Worm (Caenorhabditis elegans) whole organism, young adult: ENCODE results near the gene T24D5.6.
A peak's percentile ranks its signal among the peaks of the same experiment; 100 is the strongest.

Experiments
- B0035.1 ChIP-seq: sonication (generic microtip); optimal IDR thresholded peaks from 2 replicates; lab custom pipeline; 2016; ENCODE audit warnings: missing genetic modification characterization, mild to moderate bottlenecking, missing compliant biosample characterization, missing genotype, missing genetic modification reagents
- B0261.1 ChIP-seq: sonication (generic microtip); optimal IDR thresholded peaks from 2 replicates; lab custom pipeline; 2016; ENCODE audit warnings: mild to moderate bottlenecking, missing genetic modification characterization, moderate library complexity, missing compliant biosample characterization
- F22D6.2 ChIP-seq: sonication (generic microtip); optimal IDR thresholded peaks from 2 replicates; lab custom pipeline; 2016; ENCODE audit warnings: mild to moderate bottlenecking, missing genetic modification characterization, missing compliant biosample characterization
- F23B12.7 ChIP-seq: sonication (generic microtip); optimal IDR thresholded peaks from 2 replicates; lab custom pipeline; 2017; ENCODE audit warnings: missing genetic modification characterization, mild to moderate bottlenecking, missing compliant biosample characterization, antibody characterized with exemption, moderate library complexity; ENCODE audit not compliant: insufficient read depth
- F55B11.4 ChIP-seq: sonication (generic microtip); optimal IDR thresholded peaks from 2 replicates; lab custom pipeline; 2016; ENCODE audit warnings: missing compliant biosample characterization, missing genetic modification characterization, borderline replicate concordance; ENCODE audit not compliant: insufficient read depth
- F57A8.1 ChIP-seq: fragments of 200-800 bp; sonication (Bioruptor generic); optimal IDR thresholded peaks from 2 replicates; lab custom pipeline; 2018; ENCODE audit warnings: mild to moderate bottlenecking, missing genetic modification characterization, moderate library complexity, missing compliant biosample characterization
- akir-1 ChIP-seq: fragments of 200-800 bp; sonication (Bioruptor generic); optimal IDR thresholded peaks from 2 replicates; lab custom pipeline; 2018; ENCODE audit warnings: mild to moderate bottlenecking, missing genetic modification characterization, moderate library complexity, missing compliant biosample characterization
- ama-1 ChIP-seq, 3 experiments: fragments of 150-350 bp in 1 of 3; sonication (generic microtip) in 2 of 3; optimal IDR thresholded peaks; 2 replicates each; lab custom pipeline; 2014 to 2018; ENCODE audit warnings: missing biosample characterization in 2 of 3, missing genetic modification characterization in 2 of 3, missing genetic modification reagents in 2 of 3
- aptf-2 ChIP-seq: fragments of 200-800 bp; sonication (Bioruptor generic); conservative IDR thresholded peaks from 2 replicates; pipeline ENCODE4 v1.3.6; 2022; ENCODE audit warnings: missing genetic modification reagents, missing genetic modification characterization, missing compliant biosample characterization
- attf-5 ChIP-seq: fragments of 200-800 bp; sonication (Bioruptor generic); optimal IDR thresholded peaks from 2 replicates; lab custom pipeline; 2018; ENCODE audit warnings: mild to moderate bottlenecking, missing genetic modification characterization, missing compliant biosample characterization
- bed-1 ChIP-seq: fragments of 200-800 bp; sonication (Bioruptor generic); IDR thresholded peaks from 2 replicates; pipeline ENCODE4 v1.3.6; 2022; ENCODE audit warnings: missing genetic modification reagents, missing genetic modification characterization, missing compliant biosample characterization
- cebp-1 ChIP-seq, 2 experiments: fragments of 200-800 bp in 1 of 2; sonication (Bioruptor generic) in 1 of 2; sonication (generic microtip) in 1 of 2; IDR thresholded peaks in 1 of 2; optimal IDR thresholded peaks in 1 of 2; 2 replicates each; pipeline versions ENCODE4 v1.3.6 to Lab custom; 2017 to 2022; ENCODE audit warnings: missing compliant biosample characterization in 2 of 2, missing genetic modification characterization in 2 of 2, mild to moderate bottlenecking in 1 of 2, missing genetic modification reagents in 1 of 2, moderate library complexity in 1 of 2
- ceh-27 ChIP-seq: fragments of 200-800 bp; sonication (Bioruptor generic); optimal IDR thresholded peaks from 2 replicates; lab custom pipeline; 2018; ENCODE audit warnings: mild to moderate bottlenecking, missing genetic modification characterization, moderate library complexity, missing compliant biosample characterization
- die-1 ChIP-seq: sonication (generic microtip); optimal IDR thresholded peaks from 2 replicates; lab custom pipeline; 2016; ENCODE audit warnings: missing genotype, mild to moderate bottlenecking, missing genetic modification characterization, missing compliant biosample characterization
- dox-1 ChIP-seq: fragments of 200-800 bp; sonication (Bioruptor generic); IDR thresholded peaks from 2 replicates; pipeline ENCODE4 v1.3.6; 2022; ENCODE audit warnings: missing genetic modification reagents, missing genetic modification characterization, missing compliant biosample characterization
- egl-44 ChIP-seq: fragments of 200-800 bp; sonication (Bioruptor generic); IDR thresholded peaks from 2 replicates; pipeline ENCODE4 v1.3.6; 2022; ENCODE audit warnings: missing genetic modification reagents, missing genetic modification characterization, missing compliant biosample characterization
- ekl-4 ChIP-seq: fragments of 200-800 bp; sonication (Bioruptor generic); IDR thresholded peaks from 2 replicates; pipeline ENCODE4 v1.3.6; 2022; ENCODE audit warnings: missing genetic modification reagents, missing genetic modification characterization, missing compliant biosample characterization
- gei-17 ChIP-seq: fragments of 200-800 bp; sonication (Bioruptor generic); optimal IDR thresholded peaks from 2 replicates; lab custom pipeline; 2018; ENCODE audit warnings: mild to moderate bottlenecking, missing genetic modification characterization, missing compliant biosample characterization
- him-1 ChIP-seq: sonication (generic microtip); optimal IDR thresholded peaks from 2 replicates; lab custom pipeline; 2016; ENCODE audit warnings: missing genotype, missing genetic modification reagents, missing genetic modification characterization, missing compliant biosample characterization
- hlh-12 ChIP-seq: sonication (generic microtip); optimal IDR thresholded peaks from 2 replicates; lab custom pipeline; 2016; ENCODE audit warnings: missing genetic modification characterization, missing compliant biosample characterization
- hlh-26 ChIP-seq: fragments of 200-800 bp; sonication (Bioruptor generic); conservative IDR thresholded peaks from 2 replicates; pipeline ENCODE4 v1.3.6; 2022; ENCODE audit warnings: missing genetic modification reagents, missing genetic modification characterization, missing compliant biosample characterization
- lag-1 ChIP-seq: fragments of 200-800 bp; sonication (Bioruptor generic); IDR thresholded peaks from 2 replicates; pipeline ENCODE4 v1.3.6; 2022; ENCODE audit warnings: missing genetic modification reagents, missing genetic modification characterization, missing compliant biosample characterization
- let-607 ChIP-seq, 2 experiments: fragments of 200-800 bp in 1 of 2; sonication (Bioruptor generic) in 1 of 2; sonication (generic microtip) in 1 of 2; optimal IDR thresholded peaks; 2 replicates each; lab custom pipeline; 2016 to 2018; ENCODE audit warnings: mild to moderate bottlenecking in 2 of 2, missing compliant biosample characterization in 2 of 2, missing genetic modification characterization in 2 of 2, moderate library complexity in 2 of 2, missing genotype in 1 of 2
- lin-26 ChIP-seq: fragments of 200-800 bp; sonication (Bioruptor generic); IDR thresholded peaks from 2 replicates; pipeline ENCODE4 v1.3.6; 2022; ENCODE audit warnings: missing genetic modification reagents, missing genetic modification characterization, missing compliant biosample characterization
- lsy-27 ChIP-seq: sonication (generic microtip); optimal IDR thresholded peaks from 2 replicates; lab custom pipeline; 2017; ENCODE audit warnings: missing genetic modification characterization, mild to moderate bottlenecking, missing compliant biosample characterization, antibody characterized with exemption, missing genotype, borderline replicate concordance; ENCODE audit not compliant: insufficient read depth
- madf-10 ChIP-seq: sonication (generic microtip); optimal IDR thresholded peaks from 2 replicates; lab custom pipeline; 2016; ENCODE audit warnings: mild to moderate bottlenecking, missing genetic modification characterization, missing compliant biosample characterization
- madf-3 ChIP-seq: fragments of 200-800 bp; sonication (Bioruptor generic); IDR thresholded peaks from 2 replicates; pipeline ENCODE4 v1.3.6; 2022; ENCODE audit warnings: missing genetic modification reagents, missing genetic modification characterization, missing compliant biosample characterization
- madf-6 ChIP-seq: fragments of 200-800 bp; sonication (Bioruptor generic); IDR thresholded peaks from 2 replicates; pipeline ENCODE4 v1.3.6; 2022; ENCODE audit warnings: missing genetic modification reagents, missing genetic modification characterization, missing compliant biosample characterization
- mxl-1 ChIP-seq: sonication (generic microtip); optimal IDR thresholded peaks from 2 replicates; lab custom pipeline; 2016; ENCODE audit warnings: missing genetic modification characterization, missing compliant biosample characterization
- nhr-90 ChIP-seq: sonication (generic microtip); optimal IDR thresholded peaks from 2 replicates; lab custom pipeline; 2016; ENCODE audit warnings: missing genotype, mild to moderate bottlenecking, missing genetic modification characterization, missing compliant biosample characterization
- rcor-1 ChIP-seq: fragments of 200-800 bp; sonication (Bioruptor generic); IDR thresholded peaks from 2 replicates; pipeline ENCODE4 v1.3.6; 2022; ENCODE audit warnings: missing genetic modification reagents, missing genetic modification characterization, missing compliant biosample characterization
- repo-1 ChIP-seq: sonication (generic microtip); optimal IDR thresholded peaks from 2 replicates; lab custom pipeline; 2017; ENCODE audit warnings: mild to moderate bottlenecking, missing genetic modification characterization, missing compliant biosample characterization
- rpc-1 ChIP-seq, 2 experiments: fragments of 150-350 bp in 1 of 2; sonication (generic microtip) in 1 of 2; optimal IDR thresholded peaks; 2 replicates each; lab custom pipeline; 2014 to 2018; ENCODE audit warnings: missing biosample characterization in 1 of 2, missing genetic modification characterization in 1 of 2, missing genetic modification reagents in 1 of 2, missing genotype in 1 of 2
- sdz-38 ChIP-seq: sonication (generic microtip); optimal IDR thresholded peaks from 2 replicates; lab custom pipeline; 2016; ENCODE audit warnings: missing genotype, missing genetic modification characterization, missing compliant biosample characterization
- sea-2 ChIP-seq: fragments of 200-800 bp; sonication (Bioruptor generic); IDR thresholded peaks from 2 replicates; pipeline ENCODE4 v1.3.6; 2022; ENCODE audit warnings: missing genetic modification characterization, missing compliant biosample characterization
- snpc-1.3 ChIP-seq: sonication (generic microtip); optimal IDR thresholded peaks from 2 replicates; lab custom pipeline; 2017; ENCODE audit warnings: missing genetic modification characterization, mild to moderate bottlenecking, missing compliant biosample characterization, antibody characterized with exemption, moderate library complexity, missing genotype, missing genetic modification reagents; ENCODE audit not compliant: insufficient read depth
- snpc-3.4 ChIP-seq: sonication (generic microtip); optimal IDR thresholded peaks from 2 replicates; lab custom pipeline; 2017; ENCODE audit warnings: missing genetic modification characterization, mild to moderate bottlenecking, missing compliant biosample characterization, antibody characterized with exemption, moderate library complexity, missing genotype, missing genetic modification reagents
- tbp1 ChIP-seq: fragments of 200-800 bp; sonication (Bioruptor generic); optimal IDR thresholded peaks from 2 replicates; lab custom pipeline; 2018; ENCODE audit warnings: mild to moderate bottlenecking, missing genetic modification characterization, missing compliant biosample characterization
- tlf-1 ChIP-seq: fragments of 200-800 bp; sonication (Bioruptor generic); optimal IDR thresholded peaks from 2 replicates; lab custom pipeline; 2018; ENCODE audit warnings: mild to moderate bottlenecking, missing genetic modification characterization, missing compliant biosample characterization
- xnd-1 ChIP-seq: sonication (generic microtip); optimal IDR thresholded peaks from 2 replicates; lab custom pipeline; 2016; ENCODE audit warnings: missing genotype, missing genetic modification reagents, missing genetic modification characterization, missing compliant biosample characterization
- ztf-25 ChIP-seq: fragments of 200-800 bp; sonication (Bioruptor generic); IDR thresholded peaks from 2 replicates; pipeline ENCODE4 v1.3.6; 2022; ENCODE audit warnings: missing genetic modification reagents, missing genetic modification characterization, missing compliant biosample characterization

T24D5.6 gene

DNA sequence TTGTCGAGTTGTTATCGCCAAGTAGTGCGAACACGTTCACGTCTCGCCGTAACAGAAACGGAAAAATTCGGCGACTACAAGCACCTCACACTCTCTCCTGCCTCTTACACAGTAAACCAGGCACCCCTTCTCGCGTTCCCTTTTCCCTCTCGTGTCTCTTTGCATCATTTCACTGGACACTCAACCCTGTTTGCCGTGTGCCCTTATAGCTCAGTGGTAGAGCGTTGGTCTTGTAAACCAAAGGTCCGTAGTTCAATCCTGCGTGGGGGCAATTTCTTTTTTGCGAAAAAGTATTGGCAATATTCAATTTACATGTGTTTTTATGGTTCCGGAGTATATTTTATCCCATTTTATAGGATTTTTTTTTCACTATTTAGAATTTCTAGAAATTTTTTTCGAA, 39.8 kb upstream of the T24D5.6 start (continued):
- TF ChIP-seq aptf-2 (no peak), rpc-1 (optimal IDR thresholded peaks at IDR 0.05; lab: Kevin White, UChicago) (peak; percentile 98), rpc-1 (tag; optimal IDR thresholded peaks at IDR 0.05; lab: Kevin White, UChicago) (peak; percentile 98), F22D6.2 (tag; lab: Kevin White, UChicago) (peak; percentile 46), lag-1 (GFP tag; lab: Robert Waterston, UW) (no peak), egl-44 (peak; percentile 91), B0261.1 (tag; lab: Kevin White, UChicago) (peak; percentile 98), ceh-27 (GFP tag; lab: Kevin White, UChicago) (peak; percentile 81), repo-1 (tag; lab: Kevin White, UChicago) (peak; percentile 79), tlf-1 (GFP tag; lab: Kevin White, UChicago) (peak; percentile 26), bed-1 (0 out of 2 replicates have a peak, but pooled peaks have one; percentile 86), attf-5 (GFP tag; lab: Kevin White, UChicago) (peak; percentile 67), madf-3 (GFP tag; lab: Robert Waterston, UW) (peak; percentile 82), lsy-27 (tag; lab: Kevin White, UChicago) (peak; percentile 44), hlh-12 (tag; lab: Kevin White, UChicago) (peak; percentile 78), let-607 (tag; optimal IDR thresholded peaks at IDR 0.05; lab: Kevin White, UChicago) (peak; percentile 27 to 47), madf-10 (tag; lab: Kevin White, UChicago) (peak; percentile 76), ztf-25 (GFP tag; lab: Robert Waterston, UW) (peak; percentile 93), tbp1 (GFP tag; lab: Kevin White, UChicago) (peak; percentile 97), F57A8.1 (GFP tag; lab: Kevin White, UChicago) (peak; percentile 90), B0035.1 (tag; lab: Kevin White, UChicago) (peak; percentile 63), nhr-90 (tag; lab: Kevin White, UChicago) (peak; percentile 92), snpc-3.4 (peak; percentile 85), gei-17 (GFP tag; lab: Kevin White, UChicago) (peak; percentile 76), xnd-1 (tag; lab: Kevin White, UChicago) (no peak), sea-2 (peak; percentile 65; the same call in 1 of the 2 replicates), snpc-1.3 (peak; percentile 91), ama-1 (optimal IDR thresholded peaks at IDR 0.05; lab: Kevin White, UChicago) (no peak), ama-1 (GFP tag; optimal IDR thresholded peaks at IDR 0.05; lab: Kevin White, UChicago) (peak in 1 of 2 experiments; percentile 79), rcor-1 (GFP tag; lab: Robert Waterston, UW) (peak; percentile 88), dox-1 (GFP tag; lab: Robert Waterston, UW) (no peak; the same call in 1 of the 2 replicates), madf-6 (GFP tag; lab: Robert Waterston, UW) (no peak), him-1 (tag; lab: Kevin White, UChicago) (peak; percentile 96), ekl-4 (GFP tag; lab: Robert Waterston, UW) (peak; percentile 86), hlh-26 (GFP tag; lab: Robert Waterston, UW) (no peak), mxl-1 (tag; lab: Kevin White, UChicago) (peak; percentile 93), akir-1 (GFP tag; lab: Kevin White, UChicago) (peak; percentile 79), F23B12.7 (tag; lab: Kevin White, UChicago) (peak; percentile 75), die-1 (peak; percentile 96), F55B11.4 (tag; lab: Kevin White, UChicago) (no peak), lin-26 (GFP tag; lab: Robert Waterston, UW) (peak; percentile 98), sdz-38 (tag; lab: Kevin White, UChicago) (peak; percentile 58), cebp-1 (GFP tag; IDR thresholded peaks at IDR 0.05; lab: Robert Waterston, UW) (peak; percentile 64; the same call in 1 of the 2 replicates), cebp-1 (tag; optimal IDR thresholded peaks at IDR 0.05; lab: Kevin White, UChicago) (no peak)
